Fruit fly (Drosophila melanogaster): Measurements from ENCODE around the gene caps.

The caps gene

DNA sequence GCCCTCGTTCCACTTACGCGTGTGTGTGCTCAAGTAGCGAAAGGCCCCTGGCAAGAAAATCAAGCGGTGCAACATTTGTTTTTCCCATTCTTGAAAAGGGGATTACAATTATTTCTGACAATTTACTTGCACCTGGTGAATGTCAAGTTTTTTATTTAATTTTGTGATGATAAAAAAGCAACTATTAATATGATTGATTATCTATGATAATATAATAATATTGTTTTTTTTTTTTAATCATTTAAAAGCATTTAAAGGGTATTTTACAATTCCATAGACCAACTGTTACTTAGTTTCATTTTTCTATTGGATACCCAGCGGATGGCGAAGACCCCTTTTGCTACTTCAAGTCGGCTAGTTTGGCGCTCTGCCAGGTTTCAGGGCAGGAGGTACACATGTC lies 10.5 kb upstream of the caps start:
- TF ChIP-seq pad (GFP tag; optimal IDR thresholded peaks at IDR 0.05) (no peak), CG5204 (GFP tag; optimal IDR thresholded peaks at IDR 0.05) (no peak), CG7045 (GFP tag; optimal IDR thresholded peaks at IDR 0.05) (no peak), tj (GFP tag; optimal IDR thresholded peaks at IDR 0.05) (no peak), Crg-1 (GFP tag; optimal IDR thresholded peaks at IDR 0.05) (no peak), Clk (GFP tag; optimal IDR thresholded peaks at IDR 0.05) (no peak), cic (GFP tag; optimal IDR thresholded peaks at IDR 0.05) (no peak), ovo (GFP tag; optimal IDR thresholded peaks at IDR 0.05) (no peak), CG14711 (tag; optimal IDR thresholded peaks at IDR 0.05) (no peak), toe (GFP tag; optimal IDR thresholded peaks at IDR 0.05) (no peak), Hr96 (GFP tag; optimal IDR thresholded peaks at IDR 0.05) (no peak), CG1620 (GFP tag; optimal IDR thresholded peaks at IDR 0.05) (no peak), CG11617 (GFP tag; optimal IDR thresholded peaks at IDR 0.05) (no peak), CG33017 (tag; optimal IDR thresholded peaks at IDR 0.05) (no peak), CG7101 (tag; optimal IDR thresholded peaks at IDR 0.05) (no peak)

DNA sequence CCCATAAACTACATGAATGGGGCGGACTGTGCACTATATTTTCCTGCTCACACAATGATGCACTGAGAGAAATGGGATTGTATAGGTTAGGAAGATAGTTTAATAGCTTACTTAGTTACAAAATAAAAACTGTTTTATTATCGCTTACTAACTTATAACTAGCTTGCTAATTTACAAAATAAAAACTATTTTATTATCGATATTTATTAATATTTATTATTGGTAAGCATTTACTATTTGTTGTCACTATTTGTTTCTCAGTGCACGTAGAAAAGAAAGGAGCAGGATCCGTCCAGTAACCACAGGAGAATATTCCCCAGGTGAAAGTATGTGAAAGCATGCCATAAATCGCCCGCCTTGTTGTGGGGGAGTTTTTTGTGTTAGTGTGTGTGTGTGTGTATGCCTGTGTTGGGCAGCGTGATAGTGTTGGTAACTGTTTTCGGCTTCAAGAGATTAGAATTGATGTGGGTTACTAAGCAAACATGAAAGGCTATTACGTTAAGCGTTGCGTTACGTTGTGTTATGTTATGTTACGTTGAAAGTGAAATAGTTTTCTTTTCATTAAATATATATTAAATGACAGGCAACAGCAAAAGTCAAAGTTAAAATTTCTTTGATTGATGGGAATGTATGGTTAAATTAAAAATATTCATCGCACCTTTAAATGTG lies 5.0 kb upstream of the caps start:
- TF ChIP-seq CG7045 (GFP tag; optimal IDR thresholded peaks at IDR 0.05) (no peak), CG33017 (tag; optimal IDR thresholded peaks at IDR 0.05) (no peak), Hr96 (GFP tag; optimal IDR thresholded peaks at IDR 0.05) (no peak), cic (GFP tag; optimal IDR thresholded peaks at IDR 0.05) (no peak), cnc (optimal IDR thresholded peaks at IDR 0.05) (no peak), Crg-1 (GFP tag; optimal IDR thresholded peaks at IDR 0.05) (no peak), CG7101 (tag; optimal IDR thresholded peaks at IDR 0.05) (no peak), CG14711 (tag; optimal IDR thresholded peaks at IDR 0.05) (no peak), CG5204 (GFP tag; optimal IDR thresholded peaks at IDR 0.05) (no peak), CG12768 (GFP tag; optimal IDR thresholded peaks at IDR 0.05) (no peak), bab1 (GFP tag; optimal IDR thresholded peaks at IDR 0.05) (no peak), Mnt (GFP tag; optimal IDR thresholded peaks at IDR 0.05) (no peak), pad (GFP tag; optimal IDR thresholded peaks at IDR 0.05) (no peak), CG1620 (GFP tag; optimal IDR thresholded peaks at IDR 0.05) (no peak), ovo (GFP tag; optimal IDR thresholded peaks at IDR 0.05) (no peak), toe (GFP tag; optimal IDR thresholded peaks at IDR 0.05) (no peak), kay (GFP tag; ENCODE audit: borderline replicate concordance) (no peak)

DNA sequence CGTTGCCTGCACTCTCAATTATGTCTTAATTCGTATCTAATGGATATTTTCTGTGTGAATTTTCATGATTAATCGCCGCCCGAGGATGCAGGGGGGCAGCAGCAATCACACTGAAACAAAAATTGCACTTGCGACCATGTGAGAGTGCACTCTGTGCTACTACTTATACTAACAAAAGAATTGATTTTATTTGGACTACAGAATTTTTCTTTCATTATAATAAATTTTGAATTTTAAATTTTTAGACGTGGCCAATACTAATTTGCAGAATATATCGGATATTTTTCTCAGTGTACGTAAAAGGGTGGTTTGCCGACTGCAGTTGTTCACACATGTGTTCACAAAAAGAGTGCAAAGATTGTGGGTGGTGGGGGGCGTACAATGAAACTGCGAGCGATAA lies 1.6 kb upstream of the caps start:
- TF ChIP-seq Clk (GFP tag; optimal IDR thresholded peaks at IDR 0.05) (no peak), toe (GFP tag; optimal IDR thresholded peaks at IDR 0.05) (no peak), CG33017 (tag; optimal IDR thresholded peaks at IDR 0.05) (no peak), kay (GFP tag; ENCODE audit: borderline replicate concordance) (no peak), CG11617 (GFP tag; optimal IDR thresholded peaks at IDR 0.05) (no peak)

DNA sequence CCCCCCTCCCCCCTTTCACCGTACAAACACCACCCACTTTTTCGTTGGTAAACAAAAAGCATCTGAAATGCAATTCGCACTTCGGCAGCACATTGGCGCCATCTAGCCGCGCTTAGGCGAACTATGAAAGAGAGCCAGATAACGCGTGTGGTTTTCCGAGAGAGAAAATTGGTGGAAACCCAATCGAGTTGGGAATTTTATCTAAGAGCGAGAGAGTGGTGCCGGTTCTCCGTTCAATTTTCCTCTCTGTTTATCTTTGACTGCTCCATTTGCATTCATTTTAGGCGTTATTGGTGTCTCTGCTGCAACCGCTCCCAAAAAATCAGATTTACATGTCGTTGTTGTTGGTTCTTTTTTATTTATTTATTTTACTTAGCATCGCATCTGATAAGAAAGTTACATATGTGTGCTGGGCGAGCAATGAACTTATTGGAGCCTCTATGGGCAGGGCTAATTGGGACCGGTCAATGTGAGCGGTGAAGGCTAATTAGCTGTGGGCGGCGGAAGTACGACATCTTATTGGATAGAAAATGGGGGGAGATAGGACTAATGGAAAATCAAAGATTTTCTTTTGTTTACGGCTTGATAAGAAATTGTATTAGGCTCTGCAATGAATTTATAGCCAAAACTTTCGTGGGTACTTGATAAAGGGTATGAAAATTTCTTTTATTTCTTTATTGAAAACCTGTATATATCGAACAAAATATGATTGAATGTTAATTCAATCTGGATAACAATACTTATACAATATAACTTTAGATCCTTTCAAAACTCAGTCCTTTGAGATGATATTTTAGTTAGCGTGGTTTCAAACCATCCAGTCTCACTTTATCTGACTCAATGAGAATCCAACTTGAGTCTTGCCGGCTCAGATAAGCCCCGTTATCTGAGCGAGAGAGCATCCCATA lies 644 bp upstream of the caps start:
- no peak for TF ChIP-seq Crg-1 (GFP tag; optimal IDR thresholded peaks at IDR 0.05)
- TF ChIP-seq toe (GFP tag; optimal IDR thresholded peaks at IDR 0.05) = no peak
- TF ChIP-seq Mnt (GFP tag; optimal IDR thresholded peaks at IDR 0.05) = no peak
- no peak for TF ChIP-seq pad (GFP tag; optimal IDR thresholded peaks at IDR 0.05)
- TF ChIP-seq CG33017 (tag; optimal IDR thresholded peaks at IDR 0.05) = no peak
- TF ChIP-seq Clk (GFP tag; optimal IDR thresholded peaks at IDR 0.05) = no peak
- TF ChIP-seq Hr96 (GFP tag; optimal IDR thresholded peaks at IDR 0.05) = no peak
- no peak for TF ChIP-seq CG14711 (tag; optimal IDR thresholded peaks at IDR 0.05)
- no peak for TF ChIP-seq cic (GFP tag; optimal IDR thresholded peaks at IDR 0.05)
- TF ChIP-seq CG1620 (GFP tag; optimal IDR thresholded peaks at IDR 0.05) = no peak
- TF ChIP-seq CG7045 (GFP tag; optimal IDR thresholded peaks at IDR 0.05) = peak; percentile 32
- peak; percentile 58 for TF ChIP-seq CG12768 (GFP tag; optimal IDR thresholded peaks at IDR 0.05)
- TF ChIP-seq CG5204 (GFP tag; optimal IDR thresholded peaks at IDR 0.05) = no peak
- TF ChIP-seq ovo (GFP tag; optimal IDR thresholded peaks at IDR 0.05) = no peak
- no peak for TF ChIP-seq kay (GFP tag; ENCODE audit: borderline replicate concordance)
- no peak for TF ChIP-seq bab1 (GFP tag; optimal IDR thresholded peaks at IDR 0.05)
- peak; percentile 50 for TF ChIP-seq tj (GFP tag; optimal IDR thresholded peaks at IDR 0.05)
- no peak for TF ChIP-seq CG11617 (GFP tag; optimal IDR thresholded peaks at IDR 0.05)
- no peak for TF ChIP-seq CG7101 (tag; optimal IDR thresholded peaks at IDR 0.05)
- TF ChIP-seq cnc (optimal IDR thresholded peaks at IDR 0.05) = no peak

- TF ChIP-seq Hr96 (GFP tag; optimal IDR thresholded peaks at IDR 0.05) = no peak
- TF ChIP-seq Clk (GFP tag; optimal IDR thresholded peaks at IDR 0.05) = no peak
- TF ChIP-seq kay (GFP tag; ENCODE audit: borderline replicate concordance) = peak; percentile 33
These were observed 2.7 kb downstream of the caps start for dm6 chr3L:13231189-13231588.

dm6 chr3L:13232747-13233146 lies 4.3 kb downstream of the caps start:
- TF ChIP-seq CG33017 (tag; optimal IDR thresholded peaks at IDR 0.05) = peak; percentile 4
- TF ChIP-seq Crg-1 (GFP tag; optimal IDR thresholded peaks at IDR 0.05) = no peak
- TF ChIP-seq cic (GFP tag; optimal IDR thresholded peaks at IDR 0.05) = no peak
- peak; percentile 5 for TF ChIP-seq CG7101 (tag; optimal IDR thresholded peaks at IDR 0.05)
- TF ChIP-seq tj (GFP tag; optimal IDR thresholded peaks at IDR 0.05) = no peak
- peak; percentile 2 for TF ChIP-seq CG11617 (GFP tag; optimal IDR thresholded peaks at IDR 0.05)
